Worm (Caenorhabditis elegans) whole organism, L1 larva: ENCODE results near the gene ugt-45.

Source experiments
- elt-2 ChIP-seq: sonication (generic microtip); optimal IDR thresholded peaks from 2 replicates; lab custom pipeline; 2016; ENCODE audit warnings: missing genetic modification characterization, mild to moderate bottlenecking, inconsistent platforms, missing compliant biosample characterization, missing genetic modification reagents
- fkh-10 ChIP-seq: sonication (generic microtip); optimal IDR thresholded peaks from 2 replicates; lab custom pipeline; 2017; ENCODE audit warnings: missing biosample characterization, missing genetic modification reagents, missing genetic modification characterization
- nhr-237 ChIP-seq: fragments of 150-350 bp; optimal IDR thresholded peaks from 2 replicates; lab custom pipeline; 2014; ENCODE audit warnings: missing biosample characterization, missing genetic modification characterization
- skn-1 ChIP-seq: fragments of 150-350 bp; optimal IDR thresholded peaks from 2 replicates; lab custom pipeline; 2014; ENCODE audit warnings: missing biosample characterization, missing genetic modification characterization

DNA sequence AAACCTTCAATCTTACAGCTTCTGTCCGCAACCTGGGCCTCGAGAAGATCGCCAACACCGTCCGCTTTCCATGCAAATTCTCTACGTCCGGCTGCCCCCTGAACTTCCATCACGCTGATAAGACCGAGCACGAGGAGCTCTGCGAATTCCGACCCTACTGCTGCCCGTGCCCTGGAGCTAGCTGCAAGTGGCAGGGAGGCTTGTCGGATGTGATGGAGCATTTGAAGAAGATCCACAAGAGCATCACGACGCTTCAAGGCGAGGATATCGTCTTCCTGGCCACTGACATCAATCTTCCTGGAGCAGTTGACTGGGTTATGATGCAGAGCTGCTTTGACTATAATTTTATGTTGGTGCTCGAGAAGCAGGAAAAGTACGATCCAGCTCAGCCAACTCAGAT, 5.1 kb downstream of the ugt-45 start:
- TF ChIP-seq nhr-237 (no peak), fkh-10 (GFP tag; lab: Kevin White, UChicago) (no peak), elt-2 (no peak), skn-1 (tag; lab: Kevin White, UChicago) (no peak)
